Worm (Caenorhabditis elegans) whole organism, L3 larva: ENCODE results near the gene B0563.10.

Experiments used
- ZK546.5 ChIP-seq: sonication (generic microtip); optimal IDR thresholded peaks from 2 replicates; lab custom pipeline; 2017; ENCODE audit warnings: missing biosample characterization, missing genetic modification characterization
- aly-2 ChIP-seq: fragments of 150-350 bp; optimal IDR thresholded peaks from 2 replicates; lab custom pipeline; 2014; ENCODE audit warnings: missing biosample characterization, missing genetic modification characterization
- ceh-28 ChIP-seq: fragments of 150-350 bp; optimal IDR thresholded peaks from 2 replicates; lab custom pipeline; 2014; ENCODE audit warnings: missing biosample characterization, missing genetic modification reagents, missing genetic modification characterization
- mdl-1 ChIP-seq: fragments of 150-350 bp; optimal IDR thresholded peaks from 2 replicates; lab custom pipeline; 2014; ENCODE audit warnings: missing biosample characterization, missing genetic modification characterization
- mml-1 ChIP-seq: fragments of 150-350 bp; sonication (generic microtip); optimal IDR thresholded peaks from 3 replicates; lab custom pipeline; 2014; ENCODE audit warnings: missing biosample characterization, missing genetic modification characterization
- nfya-1 ChIP-seq: sonication (generic microtip); optimal IDR thresholded peaks from 2 replicates; lab custom pipeline; 2017; ENCODE audit warnings: missing genetic modification characterization, mild to moderate bottlenecking, missing compliant biosample characterization, antibody characterized with exemption, moderate library complexity; ENCODE audit not compliant: insufficient read depth
- pqm-1 ChIP-seq: fragments of 150-350 bp; optimal IDR thresholded peaks from 2 replicates; lab custom pipeline; 2017; ENCODE audit warnings: missing biosample characterization, missing genetic modification characterization, inconsistent platforms

DNA sequence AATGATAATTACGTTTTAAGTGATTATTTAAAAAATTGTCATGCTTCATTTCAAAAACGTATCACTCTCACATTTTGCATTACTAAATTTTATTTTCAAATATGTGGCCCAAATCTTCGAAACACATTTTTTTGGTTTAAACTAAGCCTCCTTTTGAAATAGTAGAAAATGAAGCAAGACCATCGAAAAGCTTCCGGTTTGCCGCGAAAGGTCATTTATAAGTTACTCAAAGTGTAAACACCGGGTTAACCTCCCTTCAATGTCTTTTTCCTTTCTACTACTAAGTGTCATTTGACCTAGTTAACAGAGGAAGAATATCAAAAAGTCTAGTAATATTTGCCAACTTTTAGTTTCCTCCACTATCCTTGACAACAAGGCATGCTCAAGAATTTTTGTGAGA is 39.7 kb upstream of the B0563.10 start:
- TF ChIP-seq ZK546.5 (tag; lab: Kevin White, UChicago) (no peak), ceh-28 (no peak), aly-2 (tag; lab: Kevin White, UChicago) (no peak), mml-1 (tag; lab: Kevin White, UChicago) (no peak), nfya-1 (tag; lab: Kevin White, UChicago) (no peak), pqm-1 (no peak), mdl-1 (no peak)
